Fruit fly (Drosophila melanogaster) whole organism, wandering third instar larva: Measurements from ENCODE around the gene Vha16-2.

Experiments used
- CG32264 ChIP-seq: fragments of 200-800 bp; sonication (Bioruptor generic); optimal IDR thresholded peaks from 2 replicates; lab custom pipeline; 2016; ENCODE audit warnings: missing biosample characterization, missing genetic modification characterization
- CG9705 ChIP-seq: fragments of 200-800 bp; sonication (Bioruptor generic); optimal IDR thresholded peaks from 2 replicates; lab custom pipeline; 2018; ENCODE audit warnings: missing biosample characterization, mild to moderate bottlenecking, missing genetic modification characterization
- CrebA ChIP-seq: fragments of 200-800 bp; sonication (Bioruptor generic); optimal IDR thresholded peaks from 2 replicates; lab custom pipeline; 2016; ENCODE audit warnings: missing biosample characterization, mild to moderate bottlenecking, missing genetic modification characterization, borderline replicate concordance
- Dfd ChIP-seq: fragments of >200 bp; optimal IDR thresholded peaks from 2 replicates; lab custom pipeline; 2017; ENCODE audit warnings: missing biosample characterization, missing genetic modification characterization
- HLH106 ChIP-seq: fragments of 200-800 bp; optimal IDR thresholded peaks from 3 replicates; lab custom pipeline; 2019; ENCODE audit warnings: missing biosample characterization, mild to moderate bottlenecking, missing genetic modification characterization, moderate library complexity
- Hnf4 ChIP-seq: fragments of 200-800 bp; sonication (Bioruptor generic); optimal IDR thresholded peaks from 2 replicates; lab custom pipeline; 2016; ENCODE audit warnings: missing biosample characterization, mild to moderate bottlenecking, missing genetic modification characterization
- Hr78 ChIP-seq: fragments of >200 bp; optimal IDR thresholded peaks from 2 replicates; lab custom pipeline; 2017; ENCODE audit warnings: missing biosample characterization, missing genetic modification characterization
- Jra ChIP-seq: sonication (Bioruptor generic); optimal IDR thresholded peaks from 2 replicates; lab custom pipeline; 2016; ENCODE audit warnings: missing biosample characterization, missing genetic modification characterization
- Mio ChIP-seq: sonication (Bioruptor generic); optimal IDR thresholded peaks from 2 replicates; lab custom pipeline; 2016; ENCODE audit warnings: missing biosample characterization, missing genetic modification characterization
- Myc ChIP-seq: fragments of >200 bp; optimal IDR thresholded peaks from 2 replicates; lab custom pipeline; 2017
- N ChIP-seq: fragments of >200 bp; optimal IDR thresholded peaks from 2 replicates; lab custom pipeline; 2018; ENCODE audit warnings: missing biosample characterization, missing external identifiers, missing genetic modification characterization
- OdsH ChIP-seq: fragments of 200-800 bp; sonication (Bioruptor generic); optimal IDR thresholded peaks from 2 replicates; lab custom pipeline; 2016; ENCODE audit warnings: missing biosample characterization, mild to moderate bottlenecking, missing genetic modification characterization
- Rel ChIP-seq, 2 experiments: fragments of 200-800 bp; sonication (Bioruptor generic) in 1 of 2; optimal IDR thresholded peaks; 2 replicates in 1 of 2; 3 replicates in 1 of 2; lab custom pipeline; 2016 to 2019; ENCODE audit warnings: mild to moderate bottlenecking in 2 of 2, missing biosample characterization in 2 of 2, missing genetic modification characterization in 2 of 2, moderate library complexity in 1 of 2
- Sp1 ChIP-seq: fragments of 200-800 bp; sonication (Bioruptor generic); optimal IDR thresholded peaks from 3 replicates; lab custom pipeline; 2019; ENCODE audit warnings: missing biosample characterization, mild to moderate bottlenecking, missing genetic modification characterization, moderate library complexity
- Vsx2 ChIP-seq: fragments of 200-300, 225-300 bp; sonication (Bioruptor generic); optimal IDR thresholded peaks from 2 replicates; lab custom pipeline; 2018; ENCODE audit warnings: missing biosample characterization, missing genetic modification characterization; ENCODE audit not compliant: partially characterized antibody
- br ChIP-seq: fragments of 200-800 bp; sonication (Bioruptor generic); optimal IDR thresholded peaks from 2 replicates; lab custom pipeline; 2016; ENCODE audit warnings: missing biosample characterization, missing genetic modification characterization
- brk ChIP-seq: fragments of 200-800 bp; sonication (Bioruptor generic); optimal IDR thresholded peaks from 2 replicates; lab custom pipeline; 2016; ENCODE audit warnings: missing biosample characterization, mild to moderate bottlenecking, missing genetic modification characterization
- dl ChIP-seq, 2 experiments: fragments of 175-275, 200-275 bp in 1 of 2; fragments of 200-275 bp in 1 of 2; sonication (Bioruptor generic); optimal IDR thresholded peaks; lab custom pipeline; 2018; ENCODE audit warnings: mild to moderate bottlenecking in 2 of 2, missing biosample characterization in 2 of 2, missing genetic modification characterization in 2 of 2, moderate library complexity in 2 of 2; ENCODE audit not compliant: partially characterized antibody in 2 of 2, insufficient read depth in 1 of 2
- dmrt93B ChIP-seq: fragments of 200-800 bp; sonication (Bioruptor generic); optimal IDR thresholded peaks from 2 replicates; lab custom pipeline; 2018; ENCODE audit warnings: missing biosample characterization, mild to moderate bottlenecking, missing genetic modification characterization
- dsf ChIP-seq: sonication (Bioruptor generic); optimal IDR thresholded peaks from 2 replicates; lab custom pipeline; 2016; ENCODE audit warnings: missing biosample characterization, missing genetic modification characterization, borderline replicate concordance
- ey ChIP-seq: fragments of 200-800 bp; sonication (Bioruptor generic); optimal IDR thresholded peaks from 2 replicates; lab custom pipeline; 2016; ENCODE audit warnings: missing biosample characterization, missing genetic modification characterization
- foxo ChIP-seq, 2 experiments: fragments of 200-800 bp; sonication (Bioruptor generic); optimal IDR thresholded peaks; 2 replicates in 1 of 2; 3 replicates in 1 of 2; lab custom pipeline; 2016 to 2017; ENCODE audit warnings: missing biosample characterization in 2 of 2, missing genetic modification characterization in 2 of 2
- fru ChIP-seq: fragments of 200-800 bp; sonication (Bioruptor generic); optimal IDR thresholded peaks from 3 replicates; lab custom pipeline; 2016; ENCODE audit warnings: missing biosample characterization, mild to moderate bottlenecking, missing genetic modification characterization
- h ChIP-seq: fragments of 200-800 bp; sonication (Bioruptor generic); optimal IDR thresholded peaks from 3 replicates; lab custom pipeline; 2016; ENCODE audit warnings: missing biosample characterization, mild to moderate bottlenecking, missing genetic modification characterization
- lola ChIP-seq: fragments of >200 bp; optimal IDR thresholded peaks from 2 replicates; lab custom pipeline; 2017; ENCODE audit warnings: missing biosample characterization, missing genetic modification characterization
- pan ChIP-seq: fragments of >200 bp; optimal IDR thresholded peaks from 2 replicates; lab custom pipeline; 2017
- psq ChIP-seq: fragments of 200-800 bp; sonication (Bioruptor generic); optimal IDR thresholded peaks from 3 replicates; lab custom pipeline; 2017; ENCODE audit warnings: missing biosample characterization, mild to moderate bottlenecking, missing genetic modification characterization, moderate library complexity
- rgr ChIP-seq: fragments of 200-800 bp; sonication (Bioruptor generic); optimal IDR thresholded peaks from 3 replicates; lab custom pipeline; 2016; ENCODE audit warnings: missing biosample characterization, mild to moderate bottlenecking, missing genetic modification characterization
- sage ChIP-seq: fragments of 200-800 bp; sonication (Bioruptor generic); optimal IDR thresholded peaks from 2 replicates; lab custom pipeline; 2016; ENCODE audit warnings: missing biosample characterization, mild to moderate bottlenecking, missing genetic modification characterization
- sv ChIP-seq: fragments of 200-800 bp; sonication (Bioruptor generic); optimal IDR thresholded peaks from 3 replicates; lab custom pipeline; 2016; ENCODE audit warnings: missing biosample characterization, missing genetic modification characterization
- tai ChIP-seq: sonication (Bioruptor generic); optimal IDR thresholded peaks from 2 replicates; lab custom pipeline; 2016; ENCODE audit warnings: missing biosample characterization, missing genetic modification characterization
- woc ChIP-seq: sonication (Bioruptor generic); optimal IDR thresholded peaks from 2 replicates; lab custom pipeline; 2016; ENCODE audit warnings: missing biosample characterization, mild to moderate bottlenecking, missing genetic modification characterization

Vha16-2 gene

DNA sequence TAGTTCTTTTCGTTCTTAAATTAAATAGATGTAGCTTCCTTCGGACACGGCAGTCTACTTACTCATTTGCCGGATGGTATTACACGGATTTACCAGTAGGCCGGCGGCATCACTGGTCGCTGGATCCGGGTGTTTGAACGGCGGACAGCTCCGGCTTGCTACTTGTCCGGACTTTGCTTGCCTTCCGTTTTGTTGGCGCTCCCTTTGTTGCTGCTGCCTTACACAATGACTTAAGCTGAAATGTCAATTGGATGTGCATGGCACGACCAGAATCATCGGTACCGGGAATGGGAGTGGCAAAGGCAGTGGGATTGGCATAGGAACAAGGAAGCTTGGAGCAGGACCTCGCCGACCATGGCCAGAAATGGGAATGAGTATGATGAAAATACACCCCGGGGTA is 5.5 kb downstream of the Vha16-2 start:
- TF ChIP-seq dl (GFP tag; optimal IDR thresholded peaks at IDR 0.05; lab: Kevin White, UChicago; ENCODE audit: insufficient read depth in 1 of 2, partially characterized antibody in 2 of 2) = no peak
- TF ChIP-seq sage (GFP tag; lab: Kevin White, UChicago) = no peak
- TF ChIP-seq HLH106 (tag; lab: Kevin White, UChicago) = no peak
- TF ChIP-seq Vsx2 = no peak
- no peak for TF ChIP-seq CG9705 (GFP tag; lab: Kevin White, UChicago)
- no peak for TF ChIP-seq CG32264 (GFP tag; lab: Kevin White, UChicago)
- TF ChIP-seq Myc (lab: Kevin White, UChicago) = no peak
- TF ChIP-seq CrebA (GFP tag; lab: Kevin White, UChicago) = no peak
- no peak for TF ChIP-seq fru (GFP tag; lab: Kevin White, UChicago)
- TF ChIP-seq lola (GFP tag; lab: Kevin White, UChicago) = no peak
- TF ChIP-seq tai (GFP tag; lab: Kevin White, UChicago) = no peak
- no peak for TF ChIP-seq woc (GFP tag; lab: Kevin White, UChicago)
- no peak for TF ChIP-seq h (GFP tag; lab: Kevin White, UChicago)
- no peak for TF ChIP-seq rgr (GFP tag; lab: Kevin White, UChicago)

DNA sequence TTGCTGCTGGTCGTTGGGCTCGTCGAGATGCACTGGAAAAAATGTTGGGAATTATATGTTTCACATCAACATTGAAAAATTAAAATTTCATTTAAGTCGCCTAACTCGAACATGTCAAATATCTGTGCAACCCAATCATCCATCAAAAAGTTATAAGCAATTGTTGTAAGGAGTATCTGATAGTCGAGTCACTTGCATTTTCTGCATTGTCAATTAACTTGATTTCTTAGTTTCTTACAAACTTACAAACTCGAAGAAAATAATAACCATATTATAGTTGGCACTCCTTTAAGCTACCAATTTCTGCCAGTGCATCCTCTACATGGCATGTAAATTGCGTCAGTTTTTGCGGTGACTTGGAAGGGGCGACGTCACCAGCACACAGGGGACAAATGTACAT is 8.4 kb downstream of the Vha16-2 start:
- no peak for TF ChIP-seq dl (GFP tag; optimal IDR thresholded peaks at IDR 0.05; lab: Kevin White, UChicago; ENCODE audit: insufficient read depth in 1 of 2, partially characterized antibody in 2 of 2)
- peak; percentile 44 for TF ChIP-seq ey
- peak; percentile 52 for TF ChIP-seq fru (GFP tag; lab: Kevin White, UChicago)
- peak; percentile 47 for TF ChIP-seq Sp1
- no peak for TF ChIP-seq CG32264 (GFP tag; lab: Kevin White, UChicago)
- peak; percentile 12 for TF ChIP-seq br
- no peak for TF ChIP-seq lola (GFP tag; lab: Kevin White, UChicago)
- no peak for TF ChIP-seq N (GFP tag; lab: Kevin White, UChicago)
- TF ChIP-seq h (GFP tag; lab: Kevin White, UChicago) = peak; percentile 45
- no peak for TF ChIP-seq pan (lab: Kevin White, UChicago)
- peak; percentile 54 for TF ChIP-seq HLH106 (tag; lab: Kevin White, UChicago)
- peak in 1 of 2 experiments; percentile 54 for TF ChIP-seq foxo (GFP tag; optimal IDR thresholded peaks at IDR 0.05; lab: Kevin White, UChicago)
- TF ChIP-seq rgr (GFP tag; lab: Kevin White, UChicago) = no peak
- peak; percentile 8 for TF ChIP-seq psq (GFP tag; lab: Kevin White, UChicago)
- no peak for TF ChIP-seq Rel (GFP tag; optimal IDR thresholded peaks at IDR 0.05; lab: Kevin White, UChicago)
- TF ChIP-seq Rel (tag; optimal IDR thresholded peaks at IDR 0.05; lab: Kevin White, UChicago) = no peak
- TF ChIP-seq dmrt93B = peak; percentile 11
- peak; percentile 23 for TF ChIP-seq woc (GFP tag; lab: Kevin White, UChicago)
- TF ChIP-seq OdsH (GFP tag; lab: Kevin White, UChicago) = peak; percentile 34
- no peak for TF ChIP-seq brk (GFP tag; lab: Kevin White, UChicago)

DNA sequence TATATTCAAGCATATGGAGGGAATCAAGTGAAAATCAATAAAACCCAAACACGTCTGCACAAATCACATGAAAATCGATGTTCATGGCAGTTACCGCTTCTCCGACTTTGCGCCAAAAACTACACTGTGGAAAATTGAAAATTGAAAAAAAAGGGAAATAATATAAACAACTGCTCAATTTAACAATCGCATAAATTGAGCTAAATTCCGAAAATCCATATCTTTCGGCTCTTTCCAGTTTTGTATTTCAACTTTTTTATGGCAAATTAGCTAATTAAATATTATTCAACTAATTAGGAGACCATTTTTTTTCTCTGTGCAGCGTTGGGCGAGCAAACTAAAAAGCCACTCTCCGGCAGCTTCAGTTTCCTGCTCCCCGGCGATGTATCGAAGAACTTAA is 9.7 kb downstream of the Vha16-2 start:
- no peak for TF ChIP-seq ey
- no peak for TF ChIP-seq Rel (GFP tag; optimal IDR thresholded peaks at IDR 0.05; lab: Kevin White, UChicago)
- no peak for TF ChIP-seq Rel (tag; optimal IDR thresholded peaks at IDR 0.05; lab: Kevin White, UChicago)
- TF ChIP-seq CG32264 (GFP tag; lab: Kevin White, UChicago) = no peak
- TF ChIP-seq lola (GFP tag; lab: Kevin White, UChicago) = no peak
- no peak for TF ChIP-seq HLH106 (tag; lab: Kevin White, UChicago)
- TF ChIP-seq, all 38 proteins: peak for 0

DNA sequence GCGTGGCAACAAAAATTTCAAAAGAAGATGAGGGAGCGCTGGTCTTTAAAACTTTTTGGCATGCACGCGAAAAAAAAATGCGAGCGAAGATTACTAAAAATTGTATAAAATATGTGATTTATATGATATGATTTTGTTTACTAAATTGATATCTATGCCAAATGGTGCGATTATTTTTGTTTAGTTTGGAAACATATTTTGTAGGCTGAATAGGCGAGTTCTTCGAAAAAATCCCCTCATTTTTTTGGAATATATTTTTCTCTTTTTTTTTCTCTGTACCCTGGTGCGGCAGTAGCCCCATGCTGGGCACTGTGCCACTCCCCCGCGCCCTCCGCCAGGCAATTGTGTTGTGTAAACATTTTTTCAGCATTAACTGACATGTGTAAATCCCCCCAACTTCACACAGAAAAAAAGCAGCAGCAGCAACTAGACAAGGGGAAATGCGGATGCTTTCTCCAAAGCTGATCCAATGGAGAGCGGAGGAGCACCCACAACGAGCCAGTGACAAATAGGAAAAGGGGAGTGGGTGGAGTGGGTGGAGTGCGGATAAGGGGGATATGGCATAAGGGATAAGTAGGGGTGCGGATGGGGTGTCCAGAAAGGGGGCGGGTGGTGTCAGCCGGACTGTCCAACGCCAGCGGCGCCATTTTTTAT is 11.3 kb downstream of the Vha16-2 start:
- TF ChIP-seq Hr78 (GFP tag; lab: Kevin White, UChicago) (no peak), fru (GFP tag; lab: Kevin White, UChicago) (peak; percentile 18), CG9705 (GFP tag; lab: Kevin White, UChicago) (no peak), OdsH (GFP tag; lab: Kevin White, UChicago) (peak; percentile 17), foxo (GFP tag; optimal IDR thresholded peaks at IDR 0.05; lab: Kevin White, UChicago) (peak in 1 of 2 experiments; percentile 20), tai (GFP tag; lab: Kevin White, UChicago) (no peak), h (GFP tag; lab: Kevin White, UChicago) (peak; percentile 30), dmrt93B (no peak), ey (peak; percentile 13)
- TF ChIP-seq, all 38 proteins: peak for 5

DNA sequence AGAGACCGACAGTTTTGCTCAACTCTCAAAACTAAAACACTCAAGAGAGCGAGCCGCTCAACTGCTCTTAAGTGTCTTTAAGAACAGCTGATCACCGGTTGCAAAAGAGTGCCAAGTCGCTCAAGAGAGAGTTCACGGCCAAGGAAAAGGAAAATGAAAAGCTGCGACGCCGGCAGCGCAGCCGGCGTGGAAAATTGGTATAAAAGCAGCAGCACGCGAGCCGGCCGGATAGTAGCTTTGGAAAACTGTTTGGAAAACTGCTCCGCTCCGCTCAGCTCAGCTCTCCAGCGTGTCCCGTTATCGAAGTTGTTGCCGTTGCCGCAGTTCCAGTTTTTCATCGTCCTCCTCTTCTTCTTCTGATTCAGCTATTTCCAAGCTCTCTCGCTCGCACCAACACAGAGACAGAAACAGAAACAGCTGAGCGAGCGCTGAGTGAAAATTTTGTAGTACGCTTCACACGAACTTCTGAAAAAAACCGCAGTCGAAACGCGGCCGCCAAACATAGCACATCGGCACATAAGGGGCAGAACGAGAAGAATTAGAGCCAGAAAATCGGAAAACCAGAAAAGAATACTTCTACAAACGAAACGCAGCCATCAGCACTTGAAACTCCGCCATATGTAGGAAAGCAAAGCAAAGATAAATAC is 12.7 kb downstream of the Vha16-2 start, which contains the start of gene chrb:
Gene chrb, plus strand, starts transcription at position 224 of the 647 bp plus-strand sequence.
- TF ChIP-seq h (GFP tag; lab: Kevin White, UChicago) = peak; percentile 38
- TF ChIP-seq ey = no peak
- peak; percentile 41 for TF ChIP-seq Jra (GFP tag; lab: Kevin White, UChicago)
- TF ChIP-seq OdsH (GFP tag; lab: Kevin White, UChicago) = peak; percentile 37
- TF ChIP-seq psq (GFP tag; lab: Kevin White, UChicago) = peak; percentile 71
- TF ChIP-seq rgr (GFP tag; lab: Kevin White, UChicago) = peak; percentile 66
- peak; percentile 48 for TF ChIP-seq fru (GFP tag; lab: Kevin White, UChicago)
- TF ChIP-seq Hnf4 = peak; percentile 32
- no peak for TF ChIP-seq pan (lab: Kevin White, UChicago)
- peak; percentile 19 for TF ChIP-seq Vsx2
- TF ChIP-seq Sp1 = peak; percentile 63
- TF ChIP-seq Rel (GFP tag; optimal IDR thresholded peaks at IDR 0.05; lab: Kevin White, UChicago) = no peak
- peak; percentile 31 for TF ChIP-seq Rel (tag; optimal IDR thresholded peaks at IDR 0.05; lab: Kevin White, UChicago)
- no peak for TF ChIP-seq dsf (GFP tag; lab: Kevin White, UChicago)
- TF ChIP-seq HLH106 (tag; lab: Kevin White, UChicago) = peak; percentile 16
- TF ChIP-seq Mio = no peak
- no peak for TF ChIP-seq sage (GFP tag; lab: Kevin White, UChicago)
- TF ChIP-seq Hr78 (GFP tag; lab: Kevin White, UChicago) = no peak
- TF ChIP-seq dmrt93B = no peak
- no peak for TF ChIP-seq sv
- TF ChIP-seq lola (GFP tag; lab: Kevin White, UChicago) = no peak
- TF ChIP-seq foxo (GFP tag; optimal IDR thresholded peaks at IDR 0.05; lab: Kevin White, UChicago) = peak in 1 of 2 experiments; percentile 25
- TF ChIP-seq dl (GFP tag; optimal IDR thresholded peaks at IDR 0.05; lab: Kevin White, UChicago; ENCODE audit: insufficient read depth in 1 of 2, partially characterized antibody in 2 of 2) = peak in 1 of 2 experiments; percentile 64
- no peak for TF ChIP-seq br
- TF ChIP-seq Dfd (GFP tag; lab: Kevin White, UChicago) = no peak
- no peak for TF ChIP-seq CrebA (GFP tag; lab: Kevin White, UChicago)
